Fruit fly (Drosophila melanogaster): Measurements from ENCODE around the gene InR.

InR gene

dm6 chr3R:21582637-21583036 is 36.5 kb downstream of the InR start:
- no peak for TF ChIP-seq noc (tag; optimal IDR thresholded peaks at IDR 0.05)

- no peak for TF ChIP-seq noc (tag; optimal IDR thresholded peaks at IDR 0.05)
Observed at dm6 chr3R:21582124-21582474, 37.0 kb downstream of the InR start.

- no peak for TF ChIP-seq noc (tag; optimal IDR thresholded peaks at IDR 0.05)
Observed at dm6 chr3R:21581365-21582123, 37.6 kb downstream of the InR start.

dm6 chr3R:21580091-21580490 is 39.0 kb downstream of the InR start:
- TF ChIP-seq noc (tag; optimal IDR thresholded peaks at IDR 0.05), result no peak

- no peak for TF ChIP-seq noc (tag; optimal IDR thresholded peaks at IDR 0.05)
Observed at dm6 chr3R:21569049-21569448, 50.1 kb downstream of the InR start, which contains the start of gene CG15498. Gene CG15498 (minus strand): TSS chr3R:21569149.

dm6 chr3R:21566784-21567183 is 52.3 kb downstream of the InR start:
- TF ChIP-seq noc (tag; optimal IDR thresholded peaks at IDR 0.05), result no peak

- no peak for TF ChIP-seq noc (tag; optimal IDR thresholded peaks at IDR 0.05)
Observed at dm6 chr3R:21566367-21566766, 52.8 kb downstream of the InR start.

- TF ChIP-seq noc (tag; optimal IDR thresholded peaks at IDR 0.05), result no peak
Observed at dm6 chr3R:21563306-21563705, 55.8 kb downstream of the InR start.

- TF ChIP-seq noc (tag; optimal IDR thresholded peaks at IDR 0.05), result no peak
Observed at dm6 chr3R:21561427-21561872, 57.7 kb downstream of the InR start.

dm6 chr3R:21557884-21558283 is 61.2 kb downstream of the InR start:
- TF ChIP-seq noc (tag; optimal IDR thresholded peaks at IDR 0.05), result no peak

- TF ChIP-seq noc (tag; optimal IDR thresholded peaks at IDR 0.05), result no peak
Observed at dm6 chr3R:21557052-21557451, 62.1 kb downstream of the InR start, which contains the start of gene slou. Gene slou (minus strand): TSS chr3R:21557182.

dm6 chr3R:21551565-21551964 is 67.6 kb downstream of the InR start:
- TF ChIP-seq noc (tag; optimal IDR thresholded peaks at IDR 0.05), result no peak

dm6 chr3R:21548956-21549355 is 70.2 kb downstream of the InR start:
- no peak for TF ChIP-seq noc (tag; optimal IDR thresholded peaks at IDR 0.05)

- TF ChIP-seq noc (tag; optimal IDR thresholded peaks at IDR 0.05), result no peak
Observed at dm6 chr3R:21544107-21544506, 75.0 kb downstream of the InR start.

dm6 chr3R:21534697-21535676 is 84.1 kb downstream of the InR start:
- TF ChIP-seq noc (tag; optimal IDR thresholded peaks at IDR 0.05), result no peak

- no peak for TF ChIP-seq noc (tag; optimal IDR thresholded peaks at IDR 0.05)
Observed at dm6 chr3R:21534256-21534655, 84.9 kb downstream of the InR start.

- TF ChIP-seq noc (tag; optimal IDR thresholded peaks at IDR 0.05), result no peak
Observed at dm6 chr3R:21528529-21528928, 90.6 kb downstream of the InR start.

Data from whole organism, larva.